Fruit fly (Drosophila melanogaster) whole organism, wandering third instar larva: Measurements from ENCODE around the gene CG18094.

Experiments
- CG32264 ChIP-seq: fragments of 200-800 bp; sonication (Bioruptor generic); optimal IDR thresholded peaks from 2 replicates; lab custom pipeline; 2016; ENCODE audit warnings: missing biosample characterization, missing genetic modification characterization
- Dfd ChIP-seq: fragments of >200 bp; optimal IDR thresholded peaks from 2 replicates; lab custom pipeline; 2017; ENCODE audit warnings: missing biosample characterization, missing genetic modification characterization
- Rel ChIP-seq, 2 experiments: fragments of 200-800 bp; sonication (Bioruptor generic) in 1 of 2; optimal IDR thresholded peaks; 2 replicates in 1 of 2; 3 replicates in 1 of 2; lab custom pipeline; 2016 to 2019; ENCODE audit warnings: mild to moderate bottlenecking in 2 of 2, missing biosample characterization in 2 of 2, missing genetic modification characterization in 2 of 2, moderate library complexity in 1 of 2
- psq ChIP-seq: fragments of 200-800 bp; sonication (Bioruptor generic); optimal IDR thresholded peaks from 3 replicates; lab custom pipeline; 2017; ENCODE audit warnings: missing biosample characterization, mild to moderate bottlenecking, missing genetic modification characterization, moderate library complexity

DNA sequence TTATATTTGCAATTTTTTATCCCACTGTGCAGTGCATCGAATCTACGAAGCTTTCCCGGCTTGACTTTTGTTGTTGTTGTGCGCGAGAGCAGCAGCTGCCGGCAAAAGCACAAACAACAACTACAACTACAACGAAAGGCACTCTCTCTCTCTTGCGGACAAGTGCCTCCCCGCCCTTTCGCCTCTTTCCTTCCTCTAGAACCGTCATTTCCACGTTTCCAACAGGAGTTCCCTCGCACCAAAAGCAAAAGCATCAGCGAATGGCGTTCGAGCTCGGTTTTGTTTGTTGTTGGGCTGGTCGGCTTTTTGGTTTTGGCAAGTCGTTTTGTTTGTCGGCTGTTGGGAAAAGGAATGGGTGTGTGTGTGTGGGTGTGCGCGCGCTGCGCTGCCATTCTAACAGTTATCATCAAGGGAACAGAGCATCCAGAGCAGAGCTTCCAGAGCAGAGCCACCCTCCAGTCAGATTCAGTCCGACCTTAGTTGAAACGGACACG lies 26.2 kb upstream of the CG18094 start, which contains the start of gene tj:
- TF ChIP-seq psq (GFP tag; lab: Kevin White, UChicago) (no peak), CG32264 (no peak), Rel (GFP tag; optimal IDR thresholded peaks at IDR 0.05; lab: Kevin White, UChicago) (no peak), Rel (tag; optimal IDR thresholded peaks at IDR 0.05; lab: Kevin White, UChicago) (no peak), Dfd (GFP tag; lab: Kevin White, UChicago) (no peak)
